Worm (Caenorhabditis elegans) whole organism, early embryonic: Measurements from ENCODE around the gene slmp-1.

Source experiments
- ama-1 ChIP-seq: fragments of 150-350 bp; optimal IDR thresholded peaks from 2 replicates; lab custom pipeline; 2014
- ets-7 ChIP-seq: sonication (generic microtip); optimal IDR thresholded peaks from 2 replicates; lab custom pipeline; 2016; ENCODE audit warnings: missing genotype, missing genetic modification characterization, missing compliant biosample characterization
- hmg-4 ChIP-seq: fragments of 200-800 bp; sonication (Bioruptor generic); optimal IDR thresholded peaks from 2 replicates; lab custom pipeline; 2018; ENCODE audit warnings: mild to moderate bottlenecking, missing genetic modification characterization, missing compliant biosample characterization
- hnd-1 ChIP-seq: sonication (generic microtip); optimal IDR thresholded peaks from 2 replicates; lab custom pipeline; 2016; ENCODE audit warnings: missing genetic modification characterization, missing compliant biosample characterization
- sea-1 ChIP-seq: fragments of 200-800 bp; sonication (Bioruptor generic); conservative IDR thresholded peaks from 2 replicates; pipeline ENCODE4 v1.3.6; 2022; ENCODE audit warnings: missing genetic modification characterization, missing compliant biosample characterization

- TF ChIP-seq ama-1 (lab: Kevin White, UChicago), result no peak
- no peak for TF ChIP-seq hmg-4 (GFP tag; lab: Kevin White, UChicago)
- TF ChIP-seq sea-1, result no peak
- TF ChIP-seq ets-7, result no peak
- no peak for TF ChIP-seq hnd-1
Observed at ce11 chrIV:3222140-3222539, 8.6 kb downstream of the slmp-1 start, which contains the start of gene Y67D8A.2.
